Worm (Caenorhabditis elegans) whole organism, L2 larva: Measurements from ENCODE around the gene clec-196.

Experiments
- F13H6.1 ChIP-seq: sonication (generic microtip); optimal IDR thresholded peaks from 2 replicates; lab custom pipeline; 2016; ENCODE audit warnings: missing genetic modification characterization, missing compliant biosample characterization
- aly-2 ChIP-seq: fragments of 150-350 bp; optimal IDR thresholded peaks from 2 replicates; lab custom pipeline; 2014; ENCODE audit warnings: missing biosample characterization, missing genetic modification characterization
- egl-27 ChIP-seq: sonication (generic microtip); optimal IDR thresholded peaks from 3 replicates; lab custom pipeline; 2017; ENCODE audit warnings: missing biosample characterization, missing genetic modification reagents, missing genetic modification characterization
- fos-1 ChIP-seq: fragments of 150-350 bp; optimal IDR thresholded peaks from 2 replicates; lab custom pipeline; 2014; ENCODE audit warnings: missing biosample characterization, missing genetic modification characterization
- lsy-2 ChIP-seq, 2 experiments: fragments of 150-350 bp in 1 of 2; sonication (generic microtip) in 1 of 2; optimal IDR thresholded peaks; 2 replicates each; lab custom pipeline; 2014 to 2017; ENCODE audit warnings: missing biosample characterization in 2 of 2, missing genetic modification characterization in 2 of 2
- ztf-1 ChIP-seq: fragments of 200-800 bp; sonication (Bioruptor generic); conservative IDR thresholded peaks from 2 replicates; pipeline ENCODE4 v1.3.6; 2022; ENCODE audit warnings: missing genetic modification characterization, missing compliant biosample characterization

- TF ChIP-seq aly-2: no peak
- TF ChIP-seq fos-1: no peak
- no peak for TF ChIP-seq ztf-1
- TF ChIP-seq F13H6.1 (tag; lab: Kevin White, UChicago): no peak
- TF ChIP-seq egl-27 (tag; lab: Kevin White, UChicago): no peak
- TF ChIP-seq lsy-2 (tag; optimal IDR thresholded peaks at IDR 0.05; lab: Kevin White, UChicago): no peak
Measured at ce11 chrIV:17258824-17259223, 17.9 kb upstream of the clec-196 start.
